Worm (Caenorhabditis elegans) whole organism, midembryonic: ENCODE results near the gene T09F5.20.

Experiments
- T22C8.4 ChIP-seq: fragments of 200-800 bp; sonication (Bioruptor generic); IDR thresholded peaks from 2 replicates; pipeline ENCODE4 v1.3.6; 2022; ENCODE audit warnings: missing genetic modification characterization, missing compliant biosample characterization
- flt-1 ChIP-seq: fragments of 200-800 bp; sonication (Bioruptor generic); IDR thresholded peaks from 2 replicates; pipeline ENCODE4 v1.3.6; 2022; ENCODE audit warnings: missing genetic modification characterization, missing compliant biosample characterization
- med-1 ChIP-seq: sonication (generic microtip); optimal IDR thresholded peaks from 2 replicates; lab custom pipeline; 2017; ENCODE audit warnings: missing genetic modification characterization, mild to moderate bottlenecking, missing compliant biosample characterization, antibody characterized with exemption, missing genetic modification reagents; ENCODE audit not compliant: insufficient read depth
- ref-1 ChIP-seq: fragments of 200-800 bp; sonication (Bioruptor generic); conservative IDR thresholded peaks from 2 replicates; pipeline ENCODE4 v1.3.6; 2022; ENCODE audit warnings: missing genetic modification reagents, missing genetic modification characterization, missing compliant biosample characterization
- tab-1 ChIP-seq: fragments of 200-800 bp; sonication (Bioruptor generic); IDR thresholded peaks from 2 replicates; pipeline ENCODE4 v1.3.6; 2022; ENCODE audit warnings: missing genetic modification characterization, missing compliant biosample characterization
- ztf-29 ChIP-seq: fragments of 200-800 bp; sonication (Bioruptor generic); IDR thresholded peaks from 2 replicates; pipeline ENCODE4 v1.3.6; 2022; ENCODE audit warnings: missing genetic modification reagents, missing genetic modification characterization, missing compliant biosample characterization

DNA sequence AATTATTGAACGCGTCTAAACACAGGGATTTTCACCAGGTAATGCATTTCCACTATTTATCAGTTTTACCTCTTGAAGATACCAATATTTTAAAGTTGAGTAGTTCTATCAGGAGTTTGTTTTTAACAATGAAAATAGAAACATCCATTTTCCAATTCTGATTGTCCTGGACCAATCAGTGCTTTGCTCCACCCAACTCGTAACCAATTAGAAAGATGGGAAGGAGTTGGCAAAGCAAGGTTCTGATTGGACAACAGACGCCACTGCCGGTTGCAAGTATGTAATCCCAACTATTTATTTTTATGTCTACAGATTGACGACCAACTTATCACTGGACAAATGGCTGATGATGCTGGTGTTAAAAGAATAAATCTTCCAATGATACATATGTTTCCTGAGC is 2.5 kb upstream of the T09F5.20 start:
- no peak for TF ChIP-seq flt-1
- TF ChIP-seq ztf-29 (GFP tag; lab: Robert Waterston, UW): no peak
- no peak for TF ChIP-seq T22C8.4 (GFP tag; lab: Robert Waterston, UW)
- TF ChIP-seq ref-1: no peak
- TF ChIP-seq med-1: no peak
- no peak for TF ChIP-seq tab-1 (GFP tag; lab: Robert Waterston, UW)
